Worm (Caenorhabditis elegans) whole organism, mixed stage, embryonic: ENCODE data around the gene gpa-10.

ENCODE experiments used
- M03D4.4 ChIP-seq: sonication (generic microtip); optimal IDR thresholded peaks from 2 replicates; lab custom pipeline; 2017; ENCODE audit warnings: mild to moderate bottlenecking, missing genetic modification characterization, missing compliant biosample characterization
- blmp-1 ChIP-seq: fragments of 150-350 bp; optimal IDR thresholded peaks from 2 replicates; lab custom pipeline; 2014; ENCODE audit warnings: missing biosample characterization, missing genetic modification characterization
- ces-1 ChIP-seq: fragments of 150-350 bp; optimal IDR thresholded peaks from 2 replicates; lab custom pipeline; 2014; ENCODE audit warnings: missing biosample characterization, missing genetic modification reagents, missing genetic modification characterization
- flh-1 ChIP-seq: fragments of 200-800 bp; sonication (Bioruptor generic); optimal IDR thresholded peaks from 2 replicates; lab custom pipeline; 2018; ENCODE audit warnings: mild to moderate bottlenecking, missing genetic modification characterization, moderate library complexity, missing compliant biosample characterization
- mab-5 ChIP-seq: fragments of 150-350 bp; optimal IDR thresholded peaks from 2 replicates; lab custom pipeline; 2014; ENCODE audit warnings: missing biosample characterization, missing genetic modification characterization
- mls-2 ChIP-seq: sonication (generic microtip); optimal IDR thresholded peaks from 2 replicates; lab custom pipeline; 2016; ENCODE audit warnings: mild to moderate bottlenecking, missing genetic modification characterization, moderate library complexity, missing compliant biosample characterization
- nhr-28 ChIP-seq: fragments of 150-350 bp; optimal IDR thresholded peaks from 2 replicates; lab custom pipeline; 2014; ENCODE audit warnings: missing biosample characterization, missing genetic modification characterization
- nhr-76 ChIP-seq: sonication (generic microtip); optimal IDR thresholded peaks from 2 replicates; lab custom pipeline; 2017; ENCODE audit warnings: missing biosample characterization, missing genetic modification characterization
- pha-4 ChIP-seq: fragments of 150-350 bp; optimal IDR thresholded peaks from 2 replicates; lab custom pipeline; 2018; ENCODE audit warnings: missing biosample characterization, missing genetic modification reagents, missing genetic modification characterization
- unc-39 ChIP-seq: fragments of 150-350 bp; optimal IDR thresholded peaks from 2 replicates; lab custom pipeline; 2014; ENCODE audit warnings: missing biosample characterization, missing genetic modification characterization
- unc-62 ChIP-seq: fragments of 150-350 bp; optimal IDR thresholded peaks from 2 replicates; lab custom pipeline; 2014; ENCODE audit warnings: missing biosample characterization, missing genetic modification reagents, missing genetic modification characterization
- ztf-11 ChIP-seq: fragments of 150-350 bp; optimal IDR thresholded peaks from 2 replicates; lab custom pipeline; 2014; ENCODE audit warnings: missing biosample characterization, missing genetic modification characterization

DNA sequence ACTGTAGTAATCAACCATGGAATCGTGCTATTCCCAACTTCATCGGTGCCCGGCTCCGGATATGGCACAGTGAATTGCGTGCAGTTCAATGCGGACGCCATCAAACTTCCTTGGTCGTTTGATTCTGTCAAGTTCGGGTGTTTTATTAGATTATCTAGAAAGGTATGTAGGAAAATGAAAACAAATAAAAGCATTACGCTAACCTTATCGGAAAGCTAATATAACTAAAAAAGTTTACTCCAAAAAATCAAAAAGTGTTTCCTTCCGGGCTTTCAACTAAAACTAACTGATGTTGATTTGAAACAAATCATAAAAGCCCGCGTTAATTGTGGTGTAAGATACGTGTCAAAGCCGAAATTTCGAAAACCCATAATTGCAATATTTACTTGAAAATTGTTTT, 34.8 kb downstream of the gpa-10 start, which contains the start of gene dmsr-13:
- TF ChIP-seq unc-39: no peak
- TF ChIP-seq unc-62: no peak
- TF ChIP-seq nhr-28 (tag; lab: Kevin White, UChicago): no peak
- no peak for TF ChIP-seq pha-4 (tag; lab: Kevin White, UChicago)
- TF ChIP-seq ces-1: no peak
- no peak for TF ChIP-seq ztf-11 (tag; lab: Kevin White, UChicago)
- TF ChIP-seq M03D4.4 (tag; lab: Kevin White, UChicago): no peak
- no peak for TF ChIP-seq flh-1
- TF ChIP-seq mls-2 (tag; lab: Kevin White, UChicago): no peak
- TF ChIP-seq blmp-1: no peak
- TF ChIP-seq mab-5 (tag; lab: Kevin White, UChicago): no peak
- TF ChIP-seq nhr-76 (tag; lab: Kevin White, UChicago): no peak
